Worm (Caenorhabditis elegans): ENCODE data around the gene srw-82.

DNA sequence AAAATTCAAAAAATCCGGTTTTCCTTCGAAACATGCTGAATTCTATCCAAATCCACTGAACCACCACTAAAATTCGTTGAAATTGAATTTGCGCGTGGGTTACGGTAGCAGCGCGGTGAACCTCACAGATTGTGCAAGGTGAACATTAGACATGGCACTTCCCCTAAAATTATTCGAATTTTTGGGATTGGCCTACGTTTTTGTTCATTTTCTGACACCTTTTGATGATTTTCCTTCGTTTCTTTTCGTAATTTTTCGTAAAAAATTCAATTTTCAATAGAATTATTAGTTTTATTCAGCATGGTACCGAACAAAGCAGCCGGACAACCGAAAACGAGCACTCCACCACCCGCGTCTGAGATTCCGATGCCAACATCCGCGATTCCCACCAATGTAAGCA is 6.5 kb downstream of the srw-82 start, which contains the start of gene ZK262.8:
- TF ChIP-seq hlh-30 (tag; optimal IDR thresholded peaks at IDR 0.05; ENCODE audit: insufficient read depth) (no peak), pha-4 (tag; optimal IDR thresholded peaks at IDR 0.05) (no peak), npax-4 (tag; optimal IDR thresholded peaks at IDR 0.05) (no peak), nhr-11 (tag; optimal IDR thresholded peaks at IDR 0.05) (no peak), odd-2 (tag; optimal IDR thresholded peaks at IDR 0.05) (no peak), ama-1 (optimal IDR thresholded peaks at IDR 0.05) (no peak), elt-4 (tag; optimal IDR thresholded peaks at IDR 0.05) (no peak), fkh-6 (tag; optimal IDR thresholded peaks at IDR 0.05) (no peak), pha-2 (tag; optimal IDR thresholded peaks at IDR 0.05) (no peak), hlh-6 (tag; optimal IDR thresholded peaks at IDR 0.05) (no peak), rnt-1 (tag; optimal IDR thresholded peaks at IDR 0.05) (no peak), sdc-2 (tag; optimal IDR thresholded peaks at IDR 0.05) (no peak)
